Worm (Caenorhabditis elegans): ENCODE data around the gene act-4.

ce11 chrX:4987617-4988016 lies 27.2 kb downstream of the act-4 start:
- no peak for TF ChIP-seq ama-1 (optimal IDR thresholded peaks at IDR 0.05)
- no peak for TF ChIP-seq sea-1 (GFP tag; conservative IDR thresholded peaks at IDR 0.05)
- TF ChIP-seq hmg-4 (GFP tag; optimal IDR thresholded peaks at IDR 0.05), result no peak
